Worm (Caenorhabditis elegans): Measurements from ENCODE around the gene T24H10.5.

Gene T24H10.5

ce11 chrII:9116404-9116803 lies 15.5 kb downstream of the T24H10.5 start:
- TF ChIP-seq lin-35 (GFP tag; optimal IDR thresholded peaks at IDR 0.05) (peak in 1 of 2 experiments; percentile 42), ztf-11 (tag; optimal IDR thresholded peaks at IDR 0.05) (no peak)

- no peak for TF ChIP-seq unc-98 (GFP tag; IDR thresholded peaks at IDR 0.05)
- no peak for TF ChIP-seq elt-3 (tag; optimal IDR thresholded peaks at IDR 0.05)
- no peak for TF ChIP-seq C16A3.4 (tag; optimal IDR thresholded peaks at IDR 0.05)
- TF ChIP-seq dpl-1 (GFP tag; optimal IDR thresholded peaks at IDR 0.05), result no peak
- no peak for TF ChIP-seq pag-3 (tag; optimal IDR thresholded peaks at IDR 0.05; ENCODE audit: borderline replicate concordance, insufficient read depth)
- peak; percentile 92 for TF ChIP-seq fkh-8 (tag; optimal IDR thresholded peaks at IDR 0.05)
- no peak for TF ChIP-seq mef-2 (tag; optimal IDR thresholded peaks at IDR 0.05)
- no peak for TF ChIP-seq nhr-77 (tag; optimal IDR thresholded peaks at IDR 0.05)
- TF ChIP-seq mep-1 (tag; optimal IDR thresholded peaks at IDR 0.05), result peak; percentile 9
- no peak for TF ChIP-seq C34B4.2 (tag; optimal IDR thresholded peaks at IDR 0.05)
- TF ChIP-seq efl-1 (optimal IDR thresholded peaks at IDR 0.05), result no peak
- peak in 1 of 2 experiments; percentile 40 for TF ChIP-seq efl-1 (GFP tag; optimal IDR thresholded peaks at IDR 0.05 in 1 of 2)
- TF ChIP-seq xbp-1 (tag; optimal IDR thresholded peaks at IDR 0.05), result peak; percentile 18
- TF ChIP-seq egl-27 (tag; optimal IDR thresholded peaks at IDR 0.05), result no peak
- TF ChIP-seq lir-3 (tag; optimal IDR thresholded peaks at IDR 0.05; ENCODE audit: poor library complexity), result no peak
- TF ChIP-seq nhr-20 (tag; optimal IDR thresholded peaks at IDR 0.05), result peak; percentile 51
- no peak for TF ChIP-seq nhr-28 (tag; optimal IDR thresholded peaks at IDR 0.05)
- TF ChIP-seq fos-1 (tag; optimal IDR thresholded peaks at IDR 0.05), result no peak
- TF ChIP-seq aha-1 (tag; optimal IDR thresholded peaks at IDR 0.05), result no peak
- peak; percentile 15; the same call in 1 of the 2 replicates for TF ChIP-seq nhr-19 (GFP tag; conservative IDR thresholded peaks at IDR 0.05)
- TF ChIP-seq lin-39 (tag; optimal IDR thresholded peaks at IDR 0.05), result no peak
- TF ChIP-seq blmp-1 (tag; optimal IDR thresholded peaks at IDR 0.05), result no peak
- peak; percentile 35 for TF ChIP-seq swsn-7 (tag; optimal IDR thresholded peaks at IDR 0.05)
- TF ChIP-seq ceh-82 (tag; optimal IDR thresholded peaks at IDR 0.05), result no peak
- TF ChIP-seq tbx-2 (tag; optimal IDR thresholded peaks at IDR 0.05), result peak; percentile 7
- TF ChIP-seq ztf-11 (tag; optimal IDR thresholded peaks at IDR 0.05), result no peak
- no peak for TF ChIP-seq nhr-237 (tag; optimal IDR thresholded peaks at IDR 0.05)
- TF ChIP-seq ces-1 (GFP tag; optimal IDR thresholded peaks at IDR 0.05), result no peak
- no peak for TF ChIP-seq jun-1 (tag; optimal IDR thresholded peaks at IDR 0.05)
- TF ChIP-seq fkh-4 (tag; optimal IDR thresholded peaks at IDR 0.05; ENCODE audit: borderline replicate concordance), result no peak
- TF ChIP-seq ceh-90 (tag; optimal IDR thresholded peaks at IDR 0.05), result peak; percentile 19
- no peak for TF ChIP-seq nhr-84 (tag; optimal IDR thresholded peaks at IDR 0.05)
- no peak for TF ChIP-seq unc-62 (GFP tag; optimal IDR thresholded peaks at IDR 0.05)
- TF ChIP-seq isw-1 (GFP tag; IDR thresholded peaks at IDR 0.05), result no peak
- TF ChIP-seq unc-86 (tag; optimal IDR thresholded peaks at IDR 0.05), result no peak
- TF ChIP-seq sptf-1 (tag; optimal IDR thresholded peaks at IDR 0.05), result no peak
- peak; percentile 45 to 55 for TF ChIP-seq lsy-2 (tag; optimal IDR thresholded peaks at IDR 0.05)
- TF ChIP-seq pqm-1 (tag; optimal IDR thresholded peaks at IDR 0.05), result peak; percentile 3
- TF ChIP-seq skn-1 (tag; optimal IDR thresholded peaks at IDR 0.05), result no peak
- no peak for TF ChIP-seq zag-1 (tag; optimal IDR thresholded peaks at IDR 0.05)
- TF ChIP-seq aly-2 (tag; optimal IDR thresholded peaks at IDR 0.05), result no peak
- no peak for TF ChIP-seq ets-5 (GFP tag; IDR thresholded peaks at IDR 0.05)
- TF ChIP-seq mdl-1 (tag; optimal IDR thresholded peaks at IDR 0.05), result no peak
- no peak for TF ChIP-seq hlh-17 (GFP tag; optimal IDR thresholded peaks at IDR 0.05; ENCODE audit: borderline replicate concordance)
- TF ChIP-seq lin-15B (tag; optimal IDR thresholded peaks at IDR 0.05), result no peak
- no peak for TF ChIP-seq sup-37 (GFP tag; optimal IDR thresholded peaks at IDR 0.05)
- peak; percentile 69 for TF ChIP-seq nhr-11 (tag; optimal IDR thresholded peaks at IDR 0.05)
- no peak for TF ChIP-seq grh-1 (GFP tag; IDR thresholded peaks at IDR 0.05)
- no peak for TF ChIP-seq vab-15 (tag; optimal IDR thresholded peaks at IDR 0.05)
- no peak for TF ChIP-seq hpl-2 (GFP tag; optimal IDR thresholded peaks at IDR 0.05)
- TF ChIP-seq nhr-85 (tag), result no peak
Measured at ce11 chrII:9117789-9118242, 16.9 kb downstream of the T24H10.5 start.

Measured in whole organism, L1 larva.